Worm (Caenorhabditis elegans) whole organism, L3 larva: ENCODE measurements around the gene C47A4.3.

ENCODE experiments used
- ama-1 ChIP-seq: fragments of 150-350 bp; optimal IDR thresholded peaks from 2 replicates; lab custom pipeline; 2018
- ceh-28 ChIP-seq: fragments of 150-350 bp; optimal IDR thresholded peaks from 2 replicates; lab custom pipeline; 2014; ENCODE audit warnings: missing biosample characterization, missing genetic modification reagents, missing genetic modification characterization
- elt-2 ChIP-seq: sonication (generic microtip); optimal IDR thresholded peaks from 2 replicates; lab custom pipeline; 2016; ENCODE audit warnings: missing genetic modification reagents, mild to moderate bottlenecking, missing genetic modification characterization, missing compliant biosample characterization
- nhr-12 ChIP-seq: fragments of 150-350 bp; optimal IDR thresholded peaks from 2 replicates; lab custom pipeline; 2014; ENCODE audit warnings: missing biosample characterization, missing genetic modification characterization
- nhr-28 ChIP-seq: fragments of 150-350 bp; optimal IDR thresholded peaks from 2 replicates; lab custom pipeline; 2014; ENCODE audit warnings: missing biosample characterization, missing genetic modification characterization
- pha-4 ChIP-seq: fragments of 150-350 bp; optimal IDR thresholded peaks from 2 replicates; lab custom pipeline; 2014; ENCODE audit warnings: missing biosample characterization, missing genetic modification reagents, missing genetic modification characterization
- snpc-4 ChIP-seq: fragments of 150-350 bp; optimal IDR thresholded peaks from 2 replicates; lab custom pipeline; 2014; ENCODE audit warnings: missing biosample characterization, missing genetic modification characterization
- zag-1 ChIP-seq: fragments of 150-350 bp; optimal IDR thresholded peaks from 2 replicates; lab custom pipeline; 2014; ENCODE audit warnings: missing biosample characterization, missing genetic modification characterization

ce11 chrIV:13700847-13701246, 41.3 kb downstream of the C47A4.3 start:
- TF ChIP-seq snpc-4 (tag; lab: Kevin White, UChicago), result no peak
- TF ChIP-seq ama-1, result no peak
- TF ChIP-seq ceh-28 (tag; lab: Kevin White, UChicago), result no peak
- TF ChIP-seq zag-1 (tag; lab: Kevin White, UChicago), result no peak
- TF ChIP-seq pha-4 (tag; lab: Kevin White, UChicago), result no peak
- no peak for TF ChIP-seq nhr-28 (tag; lab: Kevin White, UChicago)
- no peak for TF ChIP-seq nhr-12
- no peak for TF ChIP-seq elt-2 (tag; lab: Kevin White, UChicago)
